Fruit fly (Drosophila melanogaster) whole organism, pupa: Measurements from ENCODE around the gene CG17292.
A peak's percentile ranks its signal among the peaks of the same experiment; 100 is the strongest.

ENCODE experiments used
- CG10348 ChIP-seq: fragments of 200-800 bp; sonication (Bioruptor generic); IDR thresholded peaks from 2 replicates; pipeline ENCODE4 v1.3.6; 2022; ENCODE audit warnings: missing biosample characterization, missing genetic modification characterization
- CG12605 ChIP-seq: fragments of 200-800 bp; sonication (Bioruptor generic); IDR thresholded peaks from 2 replicates; pipeline ENCODE4 v1.3.6; 2022; ENCODE audit warnings: missing biosample characterization, missing genetic modification characterization
- CG13204 ChIP-seq: fragments of 200-800 bp; sonication (Bioruptor generic); optimal IDR thresholded peaks from 2 replicates; lab custom pipeline; 2018; ENCODE audit warnings: missing biosample characterization, mild to moderate bottlenecking, missing genetic modification characterization, moderate library complexity
- CG14655 ChIP-seq: fragments of 200-800 bp; sonication (Bioruptor generic); optimal IDR thresholded peaks from 3 replicates; lab custom pipeline; 2017; ENCODE audit warnings: mild to moderate bottlenecking, missing biosample characterization, missing genetic modification reagents, missing genetic modification characterization
- CG15710 ChIP-seq: fragments of 200-800 bp; sonication (Bioruptor generic); optimal IDR thresholded peaks from 2 replicates; lab custom pipeline; 2018; ENCODE audit warnings: missing biosample characterization, mild to moderate bottlenecking, missing genetic modification characterization, moderate library complexity
- CG17806 ChIP-seq: fragments of 200-800 bp; sonication (Bioruptor generic); optimal IDR thresholded peaks from 2 replicates; lab custom pipeline; 2018; ENCODE audit warnings: missing biosample characterization, mild to moderate bottlenecking, missing genetic modification characterization, moderate library complexity
- CG32121 ChIP-seq: fragments of 200-800 bp; sonication (Bioruptor generic); IDR thresholded peaks from 2 replicates; pipeline ENCODE4 v1.3.6; 2022; ENCODE audit warnings: missing biosample characterization, missing genetic modification characterization
- CG34367 ChIP-seq: fragments of 200-800 bp; sonication (Bioruptor generic); optimal IDR thresholded peaks from 2 replicates; lab custom pipeline; 2018; ENCODE audit warnings: missing biosample characterization, mild to moderate bottlenecking, missing genetic modification characterization
- CG4496 ChIP-seq: fragments of 200-800 bp; sonication (Bioruptor generic); IDR thresholded peaks from 3 replicates; pipeline ENCODE4 v1.3.6; 2022; ENCODE audit warnings: missing biosample characterization, missing genetic modification characterization
- CG8159 ChIP-seq: fragments of 200-800 bp; sonication (Bioruptor generic); optimal IDR thresholded peaks from 3 replicates; lab custom pipeline; 2018; ENCODE audit warnings: missing biosample characterization, mild to moderate bottlenecking, missing genetic modification characterization, moderate library complexity
- CG8301 ChIP-seq: fragments of 200-800 bp; sonication (Bioruptor generic); optimal IDR thresholded peaks from 2 replicates; lab custom pipeline; 2018; ENCODE audit warnings: missing biosample characterization, mild to moderate bottlenecking, missing genetic modification characterization
- CG9948 ChIP-seq: fragments of 200-800 bp; sonication (Bioruptor generic); optimal IDR thresholded peaks from 2 replicates; lab custom pipeline; 2018; ENCODE audit warnings: missing biosample characterization, mild to moderate bottlenecking, missing genetic modification characterization, moderate library complexity
- D1 ChIP-seq: fragments of 200-800 bp; sonication (Bioruptor generic); optimal IDR thresholded peaks from 2 replicates; lab custom pipeline; 2018; ENCODE audit warnings: missing biosample characterization, mild to moderate bottlenecking, missing genetic modification characterization, moderate library complexity
- EcR ChIP-seq: fragments of 200-800 bp; sonication (Bioruptor generic); optimal IDR thresholded peaks from 3 replicates; lab custom pipeline; 2019; ENCODE audit warnings: missing biosample characterization, missing genetic modification characterization, mild to moderate bottlenecking, moderate library complexity, missing genetic modification reagents
- Ets98B ChIP-seq: fragments of 200-800 bp; sonication (Bioruptor generic); IDR thresholded peaks from 2 replicates; pipeline ENCODE4 v1.3.6; 2022; ENCODE audit warnings: missing biosample characterization, missing genetic modification characterization
- Pif1A ChIP-seq: fragments of 200-800 bp; sonication (Bioruptor generic); optimal IDR thresholded peaks from 3 replicates; lab custom pipeline; 2016; ENCODE audit warnings: missing biosample characterization, missing genetic modification characterization
- Pif1B ChIP-seq: fragments of 200-800 bp; sonication (Bioruptor generic); optimal IDR thresholded peaks from 3 replicates; lab custom pipeline; 2016; ENCODE audit warnings: missing biosample characterization, missing genetic modification characterization
- Snoo ChIP-seq: fragments of 200-800 bp; sonication (Bioruptor generic); optimal IDR thresholded peaks from 3 replicates; lab custom pipeline; 2017; ENCODE audit warnings: missing biosample characterization, mild to moderate bottlenecking, missing genetic modification characterization, inconsistent platforms
- fd96Ca ChIP-seq: fragments of 200-800 bp; sonication (Bioruptor generic); IDR thresholded peaks from 3 replicates; pipeline ENCODE4 v1.3.6; 2022; ENCODE audit warnings: missing biosample characterization, missing genetic modification characterization
- gl ChIP-seq: fragments of 200-800 bp; sonication (Bioruptor generic); optimal IDR thresholded peaks from 2 replicates; lab custom pipeline; 2018; ENCODE audit warnings: missing biosample characterization, mild to moderate bottlenecking, missing genetic modification characterization
- rn ChIP-seq: fragments of 200-800 bp; sonication (Bioruptor generic); IDR thresholded peaks from 2 replicates; pipeline ENCODE4 v1.3.6; 2022; ENCODE audit warnings: missing biosample characterization, missing genetic modification characterization

CG17292 gene

DNA sequence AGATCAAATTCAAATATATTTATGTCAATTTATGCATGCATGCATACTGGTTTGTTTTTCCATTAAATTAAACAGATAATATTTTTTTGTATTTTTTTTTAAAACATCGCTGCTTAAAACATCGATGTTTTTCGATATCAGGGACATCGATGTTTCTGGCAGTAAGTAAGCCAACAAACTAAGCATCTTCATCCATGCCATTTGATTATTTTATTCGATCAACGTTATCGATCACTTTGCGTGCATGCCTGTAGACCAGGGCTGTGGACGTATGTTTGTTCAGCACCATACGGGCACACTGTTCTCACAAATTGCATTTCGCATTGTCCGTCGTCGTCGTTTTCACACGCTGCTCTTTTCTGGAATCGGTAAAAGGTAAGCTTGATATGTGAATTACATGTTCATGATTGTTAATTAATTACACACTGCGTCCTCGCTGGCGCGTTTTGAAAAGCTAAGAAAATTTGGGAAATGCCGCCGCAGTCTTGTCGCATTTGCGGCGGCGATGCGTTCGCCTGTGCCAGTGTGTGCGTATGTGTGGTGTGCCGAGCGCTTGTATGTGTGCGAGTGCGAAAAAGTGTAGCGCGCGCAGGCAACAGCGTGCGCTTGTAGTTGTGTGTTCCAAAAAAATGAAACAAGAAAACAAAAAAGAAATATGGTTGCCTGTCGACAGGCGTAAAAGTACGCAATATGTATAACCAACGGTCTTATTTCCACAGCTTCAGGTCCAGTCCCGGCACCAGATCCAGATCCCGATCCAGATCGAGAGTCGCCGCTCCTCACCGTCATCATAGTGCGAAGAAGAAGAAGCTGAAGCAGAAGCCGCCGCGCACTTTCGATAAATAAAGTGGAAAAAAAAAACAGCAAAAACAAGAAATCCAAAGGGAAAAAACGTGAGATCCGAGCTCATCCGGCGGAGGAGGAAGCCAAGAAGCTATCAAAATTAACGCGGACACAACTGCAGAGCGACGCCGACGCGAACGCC, 33.3 kb downstream of the CG17292 start, which contains the start of gene emb:
TSS of gene emb (plus strand) at position 288 of the 985 bp plus-strand sequence.
- TF ChIP-seq fd96Ca (GFP tag; lab: Robert Waterston, UW) (peak; percentile 50), CG14655 (GFP tag; lab: Kevin White, UChicago) (no peak), CG12605 (GFP tag; lab: Robert Waterston, UW) (peak; percentile 73; the same call in 1 of the 2 replicates), CG10348 (GFP tag; lab: Robert Waterston, UW) (no peak), CG8301 (tag; lab: Kevin White, UChicago) (no peak), CG17806 (peak; percentile 3), CG32121 (GFP tag; lab: Robert Waterston, UW) (peak; percentile 49; the same call in 1 of the 2 replicates), rn (GFP tag; lab: Robert Waterston, UW) (peak; percentile 24; the same call in 1 of the 2 replicates), CG8159 (peak; percentile 49), CG9948 (tag; lab: Kevin White, UChicago) (peak; percentile 12), EcR (GFP tag; lab: Kevin White, UChicago) (peak; percentile 11), CG4496 (GFP tag; lab: Robert Waterston, UW) (peak; percentile 72), CG13204 (no peak), Pif1A (no peak), CG15710 (tag; lab: Kevin White, UChicago) (peak; percentile 35), D1 (tag; lab: Kevin White, UChicago) (no peak), CG34367 (tag; lab: Kevin White, UChicago) (peak; percentile 39), Pif1B (GFP tag; lab: Kevin White, UChicago) (no peak), gl (tag; lab: Kevin White, UChicago) (peak; percentile 74), Ets98B (GFP tag; lab: Robert Waterston, UW) (0 out of 2 replicates have a peak, but pooled peaks have one; percentile 36), Snoo (tag; lab: Kevin White, UChicago) (peak; percentile 41)
- TF ChIP-seq, all 21 proteins: peak for 14

DNA sequence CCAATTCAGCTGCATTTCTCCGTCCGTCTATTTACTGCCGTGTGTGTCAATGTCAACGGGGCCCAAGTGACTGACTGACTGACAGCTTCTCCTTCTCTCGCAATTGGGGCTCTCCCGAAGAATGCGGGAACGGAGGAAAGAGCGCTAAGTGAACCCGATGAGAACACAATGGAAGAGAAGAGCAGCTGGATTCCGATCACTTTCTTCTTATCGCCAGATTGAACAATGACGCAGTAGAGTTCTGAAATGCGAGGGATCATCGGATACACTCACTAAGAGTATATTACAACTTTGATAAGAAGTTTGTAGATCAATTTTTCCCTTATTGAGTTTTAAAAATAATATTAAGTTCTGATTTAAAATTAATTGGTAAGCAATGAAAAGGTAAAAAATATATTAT, 41.3 kb downstream of the CG17292 start, which contains the start of gene Naglu:
TSS of gene Naglu (minus strand) at position 339 of the 400 bp plus-strand sequence.
- TF ChIP-seq CG17806 (no peak), CG32121 (GFP tag; lab: Robert Waterston, UW) (no peak), Ets98B (GFP tag; lab: Robert Waterston, UW) (no peak), CG8301 (tag; lab: Kevin White, UChicago) (no peak), EcR (GFP tag; lab: Kevin White, UChicago) (peak; percentile 57), fd96Ca (GFP tag; lab: Robert Waterston, UW) (no peak)

DNA sequence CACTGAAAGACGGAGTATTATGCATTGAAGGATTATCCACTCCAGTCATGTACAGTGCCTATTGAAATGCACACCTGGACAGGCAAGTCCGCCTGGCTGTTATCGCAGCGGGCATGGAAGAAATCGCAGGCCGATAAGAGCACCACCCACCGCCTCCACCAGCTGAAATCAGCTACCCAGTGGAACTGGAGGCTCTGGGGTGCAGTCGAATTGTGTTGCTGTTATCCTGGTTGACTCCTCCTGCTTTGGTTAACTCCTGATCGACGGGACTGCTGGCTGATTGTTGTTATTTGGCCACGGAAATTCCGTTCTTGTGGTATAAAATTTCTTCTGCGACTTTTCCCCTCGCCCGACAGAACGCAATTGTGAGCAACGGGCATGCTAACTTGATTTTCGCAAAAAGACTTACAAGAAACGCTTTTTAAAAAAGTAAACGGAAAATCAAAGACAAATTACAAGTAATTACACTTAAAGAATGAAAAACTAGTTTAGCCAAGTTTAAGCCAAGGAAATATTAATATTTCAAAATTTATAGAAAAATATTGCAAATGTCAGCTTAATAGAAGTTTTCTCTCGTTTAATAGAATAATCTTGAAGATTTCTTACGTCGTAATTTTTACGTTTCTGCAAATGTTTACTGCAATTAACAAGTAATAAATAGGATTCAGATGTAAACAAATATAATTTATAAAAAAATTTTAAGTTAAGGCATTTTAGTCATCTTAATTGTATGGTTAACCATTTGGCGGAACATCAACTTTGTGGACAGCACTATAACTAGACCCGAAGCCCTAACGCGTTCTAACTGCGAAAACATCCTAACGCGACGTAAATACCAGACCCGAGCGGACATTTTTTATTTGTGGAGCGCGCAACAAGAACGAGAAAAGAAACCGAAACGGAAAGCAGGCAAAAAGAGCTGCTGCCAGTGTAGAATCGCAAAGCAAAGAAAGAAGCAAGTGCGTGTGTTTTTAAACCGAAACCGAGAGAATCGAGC, 44.9 kb downstream of the CG17292 start, which contains the start of the genes CG13398 and Akap200:
TSS of gene CG13398 (minus strand) at position 370 of the 997 bp plus-strand sequence.
TSS of gene Akap200 (plus strand) at position 804 of the 997 bp plus-strand sequence.
- TF ChIP-seq Snoo (tag; lab: Kevin White, UChicago) (no peak), Ets98B (GFP tag; lab: Robert Waterston, UW) (peak; percentile 35), Pif1B (GFP tag; lab: Kevin White, UChicago) (peak; percentile 44), D1 (tag; lab: Kevin White, UChicago) (peak; percentile 39), CG8301 (tag; lab: Kevin White, UChicago) (no peak), CG12605 (GFP tag; lab: Robert Waterston, UW) (no peak), CG17806 (no peak), CG14655 (GFP tag; lab: Kevin White, UChicago) (no peak), EcR (GFP tag; lab: Kevin White, UChicago) (no peak), CG15710 (tag; lab: Kevin White, UChicago) (peak; percentile 28), gl (tag; lab: Kevin White, UChicago) (no peak), CG10348 (GFP tag; lab: Robert Waterston, UW) (no peak), CG9948 (tag; lab: Kevin White, UChicago) (peak; percentile 28), CG34367 (tag; lab: Kevin White, UChicago) (no peak), CG32121 (GFP tag; lab: Robert Waterston, UW) (peak; percentile 44; the same call in 1 of the 2 replicates), CG13204 (no peak), rn (GFP tag; lab: Robert Waterston, UW) (no peak), CG8159 (peak; percentile 57), CG4496 (GFP tag; lab: Robert Waterston, UW) (0 out of 3 replicates have a peak, but pooled peaks have one; percentile 15), Pif1A (no peak), fd96Ca (GFP tag; lab: Robert Waterston, UW) (peak; percentile 25; the same call in 1 of the 3 replicates)

DNA sequence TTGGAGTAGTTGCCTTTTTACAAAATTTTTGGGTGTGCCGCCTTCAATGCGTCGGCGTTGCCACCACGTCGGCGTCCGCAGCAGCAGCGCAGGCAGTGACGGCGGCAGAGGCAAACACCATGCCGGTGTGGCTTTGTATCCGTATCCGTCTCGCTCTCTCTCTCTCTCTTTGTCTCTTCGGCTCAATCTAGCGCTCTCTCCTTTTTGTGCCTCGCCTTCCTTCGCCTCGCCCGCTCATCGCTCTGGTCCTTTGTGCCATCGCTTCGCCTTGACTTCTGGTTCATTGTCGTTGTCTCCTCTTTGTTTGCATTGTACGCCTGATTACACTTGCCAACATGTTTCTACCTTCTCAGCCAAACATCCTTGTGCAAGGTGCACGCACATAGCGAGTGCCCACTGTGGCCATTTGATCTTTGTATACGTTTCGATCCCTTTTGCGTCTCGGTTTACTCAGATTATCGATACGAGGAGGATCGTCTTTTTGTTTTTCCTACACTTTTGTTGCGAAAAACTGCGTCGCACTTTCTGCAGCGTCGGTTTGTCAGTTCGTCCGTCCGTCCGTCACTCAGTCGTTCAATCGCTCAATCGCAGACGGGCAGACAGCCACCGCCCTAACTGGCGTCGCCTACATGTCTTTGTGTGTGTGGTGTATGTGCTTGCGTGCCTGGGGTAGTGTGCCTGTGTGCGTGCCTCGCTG, 46.2 kb downstream of the CG17292 start:
- TF ChIP-seq Ets98B (GFP tag; lab: Robert Waterston, UW), result peak; percentile 30; the same call in 1 of the 2 replicates
- peak; percentile 69 for TF ChIP-seq Snoo (tag; lab: Kevin White, UChicago)
- TF ChIP-seq Pif1A, result peak; percentile 82
- TF ChIP-seq CG8301 (tag; lab: Kevin White, UChicago), result peak; percentile 59
- peak; percentile 66 for TF ChIP-seq CG13204
- peak; percentile 61 for TF ChIP-seq gl (tag; lab: Kevin White, UChicago)
- TF ChIP-seq rn (GFP tag; lab: Robert Waterston, UW), result no peak
- TF ChIP-seq CG34367 (tag; lab: Kevin White, UChicago), result peak; percentile 61
- 0 out of 3 replicates have a peak, but pooled peaks have one; percentile 62 for TF ChIP-seq fd96Ca (GFP tag; lab: Robert Waterston, UW)
- peak; percentile 72 for TF ChIP-seq CG14655 (GFP tag; lab: Kevin White, UChicago)
- peak; percentile 0 for TF ChIP-seq D1 (tag; lab: Kevin White, UChicago)
- peak; percentile 60 for TF ChIP-seq CG15710 (tag; lab: Kevin White, UChicago)
- peak; percentile 65 for TF ChIP-seq CG17806
- peak; percentile 97 for TF ChIP-seq EcR (GFP tag; lab: Kevin White, UChicago)
- peak; percentile 69 for TF ChIP-seq CG8159
- peak; percentile 68 for TF ChIP-seq Pif1B (GFP tag; lab: Kevin White, UChicago)
- peak; percentile 65 for TF ChIP-seq CG4496 (GFP tag; lab: Robert Waterston, UW)
- peak; percentile 19; the same call in 1 of the 2 replicates for TF ChIP-seq CG32121 (GFP tag; lab: Robert Waterston, UW)
- TF ChIP-seq CG10348 (GFP tag; lab: Robert Waterston, UW), result no peak
- peak; percentile 65 for TF ChIP-seq CG9948 (tag; lab: Kevin White, UChicago)
- peak; percentile 35; the same call in 1 of the 2 replicates for TF ChIP-seq CG12605 (GFP tag; lab: Robert Waterston, UW)
